Worm (Caenorhabditis elegans): ENCODE results near the gene srt-28.

Gene srt-28

ce11 chrV:2706379-2706778 is 7.1 kb downstream of the srt-28 start:
- TF ChIP-seq ekl-4 (GFP tag; IDR thresholded peaks at IDR 0.05) (no peak), mel-28 (tag; optimal IDR thresholded peaks at IDR 0.05; ENCODE audit: borderline replicate concordance) (no peak), sea-2 (GFP tag; IDR thresholded peaks at IDR 0.05) (no peak), ZK185.1 (tag; optimal IDR thresholded peaks at IDR 0.05; ENCODE audit: poor library complexity, severe bottlenecking) (no peak), dpff-1 (tag; optimal IDR thresholded peaks at IDR 0.05) (no peak), ztf-25 (GFP tag; IDR thresholded peaks at IDR 0.05) (no peak), nfya-1 (tag; optimal IDR thresholded peaks at IDR 0.05; ENCODE audit: borderline replicate concordance, insufficient read depth) (no peak)

ce11 chrV:2703299-2703698 is 10.1 kb downstream of the srt-28 start:
- peak; percentile 71; the same call in 1 of the 2 replicates for TF ChIP-seq egrh-3 (GFP tag; IDR thresholded peaks at IDR 0.05)
- TF ChIP-seq ekl-4 (GFP tag; IDR thresholded peaks at IDR 0.05), result no peak
- TF ChIP-seq ztf-25 (GFP tag; IDR thresholded peaks at IDR 0.05), result 0 out of 2 replicates have a peak, but pooled peaks have one; percentile 3
- TF ChIP-seq zfh-2 (GFP tag; conservative IDR thresholded peaks at IDR 0.05), result peak; percentile 53; the same call in 1 of the 2 replicates
- TF ChIP-seq B0336.3 (GFP tag; IDR thresholded peaks at IDR 0.05), result peak; percentile 47; the same call in 1 of the 2 replicates
- no peak for TF ChIP-seq F10E7.11 (tag; optimal IDR thresholded peaks at IDR 0.05)
- no peak for TF ChIP-seq T26A5.8 (tag; optimal IDR thresholded peaks at IDR 0.05)

- peak; percentile 73 for TF ChIP-seq zfh-2 (GFP tag; conservative IDR thresholded peaks at IDR 0.05)
- TF ChIP-seq mcd-1 (GFP tag; IDR thresholded peaks at IDR 0.05), result 0 out of 2 replicates have a peak, but pooled peaks have one; percentile 10
- no peak for TF ChIP-seq dpff-1 (tag; optimal IDR thresholded peaks at IDR 0.05)
- 0 out of 2 replicates have a peak, but pooled peaks have one; percentile 9 for TF ChIP-seq madf-3 (GFP tag; IDR thresholded peaks at IDR 0.05)
Measured at ce11 chrV:2702883-2703282, 10.5 kb downstream of the srt-28 start.

- peak; percentile 32; the same call in 1 of the 2 replicates for TF ChIP-seq madf-6 (GFP tag; IDR thresholded peaks at IDR 0.05)
- TF ChIP-seq B0336.3 (GFP tag; IDR thresholded peaks at IDR 0.05), result 0 out of 2 replicates have a peak, but pooled peaks have one; percentile 46
- no peak for TF ChIP-seq attf-6 (GFP tag; IDR thresholded peaks at IDR 0.05)
- 0 out of 2 replicates have a peak, but pooled peaks have one; percentile 33 for TF ChIP-seq Y53G8AR.9 (GFP tag; conservative IDR thresholded peaks at IDR 0.05)
- no peak for TF ChIP-seq lag-1 (GFP tag; IDR thresholded peaks at IDR 0.05)
- no peak for TF ChIP-seq ama-1 (optimal IDR thresholded peaks at IDR 0.05)
- no peak for TF ChIP-seq ama-1 (GFP tag; optimal IDR thresholded peaks at IDR 0.05)
- peak; percentile 7 for TF ChIP-seq lin-54 (GFP tag; optimal IDR thresholded peaks at IDR 0.05)
- no peak for TF ChIP-seq F39B2.1 (GFP tag; IDR thresholded peaks at IDR 0.05)
- TF ChIP-seq mcd-1 (GFP tag; IDR thresholded peaks at IDR 0.05), result peak; percentile 51
- TF ChIP-seq ceh-40 (GFP tag; IDR thresholded peaks at IDR 0.05), result no peak
- no peak for TF ChIP-seq tbp1 (GFP tag; optimal IDR thresholded peaks at IDR 0.05)
- TF ChIP-seq athp-1 (tag; optimal IDR thresholded peaks at IDR 0.05), result peak; percentile 31
- TF ChIP-seq ZK185.1 (tag; optimal IDR thresholded peaks at IDR 0.05; ENCODE audit: poor library complexity, severe bottlenecking), result no peak
- TF ChIP-seq F52B5.7 (tag; optimal IDR thresholded peaks at IDR 0.05), result peak; percentile 50
- no peak for TF ChIP-seq B0035.1 (tag; optimal IDR thresholded peaks at IDR 0.05)
- TF ChIP-seq egl-44 (GFP tag; IDR thresholded peaks at IDR 0.05), result no peak
- 0 out of 2 replicates have a peak, but pooled peaks have one; percentile 37 for TF ChIP-seq nhr-120 (GFP tag; IDR thresholded peaks at IDR 0.05)
- no peak for TF ChIP-seq tlf-1 (GFP tag; optimal IDR thresholded peaks at IDR 0.05)
Measured at ce11 chrV:2698826-2699225, 14.6 kb downstream of the srt-28 start, which contains the start of gene nuo-5. TSS of gene nuo-5 (plus strand) at chrV:2698972.

- TF ChIP-seq cebp-1 (GFP tag; IDR thresholded peaks at IDR 0.05), result peak; percentile 63; the same call in 1 of the 2 replicates
- TF ChIP-seq cebp-1 (tag; optimal IDR thresholded peaks at IDR 0.05), result peak; percentile 94
- peak; percentile 1 for TF ChIP-seq lsl-1 (GFP tag; optimal IDR thresholded peaks at IDR 0.05)
- TF ChIP-seq F23B12.7 (tag; optimal IDR thresholded peaks at IDR 0.05; ENCODE audit: insufficient read depth), result peak; percentile 31
- TF ChIP-seq nhr-90 (tag; optimal IDR thresholded peaks at IDR 0.05), result no peak
- TF ChIP-seq snpc-4 (GFP tag; optimal IDR thresholded peaks at IDR 0.05), result peak; percentile 14
- TF ChIP-seq snpc-4 (tag; optimal IDR thresholded peaks at IDR 0.05), result no peak
- no peak for TF ChIP-seq ztf-22 (GFP tag; optimal IDR thresholded peaks at IDR 0.05)
- 0 out of 2 replicates have a peak, but pooled peaks have one; percentile 15 for TF ChIP-seq egrh-3 (GFP tag; IDR thresholded peaks at IDR 0.05)
- 0 out of 2 replicates have a peak, but pooled peaks have one; percentile 16 for TF ChIP-seq madf-6 (GFP tag; IDR thresholded peaks at IDR 0.05)
- peak; percentile 3 for TF ChIP-seq madf-10 (tag; optimal IDR thresholded peaks at IDR 0.05)
- peak; percentile 46; the same call in 1 of the 2 replicates for TF ChIP-seq mcd-1 (GFP tag; IDR thresholded peaks at IDR 0.05)
Measured at ce11 chrV:2697693-2698092, 15.7 kb downstream of the srt-28 start.
